Fruit fly (Drosophila melanogaster) whole organism, embryonic: ENCODE measurements around the gene CG7728.
A peak's percentile ranks its signal among the peaks of the same experiment; 100 is the strongest.

Source experiments
- Bdp1 ChIP-seq: fragments of 200-800 bp; sonication (Bioruptor generic); optimal IDR thresholded peaks from 3 replicates; lab custom pipeline; 2016; ENCODE audit warnings: missing biosample characterization, missing genetic modification characterization
- Bgb ChIP-seq: fragments of 200-800 bp; sonication (Bioruptor generic); IDR thresholded peaks from 2 replicates; pipeline ENCODE4 v1.3.6; 2022; ENCODE audit warnings: missing biosample characterization, missing genetic modification characterization; ENCODE audit not compliant: partially characterized antibody
- CG10209 ChIP-seq: fragments of 200-800 bp; sonication (Bioruptor generic); optimal IDR thresholded peaks from 3 replicates; lab custom pipeline; 2017; ENCODE audit warnings: missing biosample characterization, mild to moderate bottlenecking, missing genetic modification characterization, missing genetic modification reagents
- CG10431 ChIP-seq: fragments of 200-800 bp; sonication (Bioruptor generic); optimal IDR thresholded peaks from 3 replicates; lab custom pipeline; 2018; ENCODE audit warnings: missing biosample characterization, mild to moderate bottlenecking, missing genetic modification characterization
- CG13424 ChIP-seq: fragments of 200-800 bp; sonication (Bioruptor generic); optimal IDR thresholded peaks from 2 replicates; lab custom pipeline; 2019; ENCODE audit warnings: missing biosample characterization, mild to moderate bottlenecking, missing genetic modification characterization, moderate library complexity
- CG14710 ChIP-seq: fragments of 200-800 bp; sonication (Bioruptor generic); optimal IDR thresholded peaks from 3 replicates; lab custom pipeline; 2019; ENCODE audit warnings: missing biosample characterization, mild to moderate bottlenecking, missing genetic modification characterization, moderate library complexity
- CG15514 ChIP-seq: fragments of 200-800 bp; sonication (Bioruptor generic); optimal IDR thresholded peaks from 3 replicates; lab custom pipeline; 2017; ENCODE audit warnings: missing biosample characterization, missing genetic modification characterization, mild to moderate bottlenecking, moderate library complexity, missing genetic modification reagents
- CG17361 ChIP-seq: fragments of 200-800 bp; sonication (Bioruptor generic); IDR thresholded peaks from 3 replicates; pipeline ENCODE4 v1.3.6; 2022; ENCODE audit warnings: missing biosample characterization, missing genetic modification characterization
- CG18262 ChIP-seq: fragments of 200-800 bp; optimal IDR thresholded peaks from 3 replicates; lab custom pipeline; 2019; ENCODE audit warnings: missing biosample characterization, mild to moderate bottlenecking, missing genetic modification characterization, moderate library complexity
- CG18476 ChIP-seq: fragments of 200-800 bp; sonication (Bioruptor generic); optimal IDR thresholded peaks from 2 replicates; lab custom pipeline; 2016; ENCODE audit warnings: missing biosample characterization, mild to moderate bottlenecking, missing genetic modification characterization
- CG18619 ChIP-seq: fragments of 200-800 bp; sonication (Bioruptor generic); optimal IDR thresholded peaks from 3 replicates; lab custom pipeline; 2017; ENCODE audit warnings: missing biosample characterization, mild to moderate bottlenecking, missing genetic modification characterization
- CG2199 ChIP-seq: fragments of 200-800 bp; sonication (Bioruptor generic); IDR thresholded peaks from 3 replicates; pipeline ENCODE4 v1.3.6; 2022; ENCODE audit warnings: missing biosample characterization, missing genetic modification characterization
- CG31224 ChIP-seq: fragments of 200-800 bp; sonication (Bioruptor generic); IDR thresholded peaks from 2 replicates; pipeline ENCODE4 v1.3.6; 2022; ENCODE audit warnings: missing biosample characterization, missing genetic modification characterization
- CG3281 ChIP-seq: fragments of 200-800 bp; sonication (Bioruptor generic); optimal IDR thresholded peaks from 3 replicates; lab custom pipeline; 2017; ENCODE audit warnings: missing biosample characterization, mild to moderate bottlenecking, missing genetic modification characterization
- CG3838 ChIP-seq: fragments of 200-800 bp; sonication (Bioruptor generic); optimal IDR thresholded peaks from 3 replicates; lab custom pipeline; 2016; ENCODE audit warnings: missing biosample characterization, missing genetic modification characterization
- CG6175 ChIP-seq: fragments of 200-800 bp; sonication (Bioruptor generic); IDR thresholded peaks from 3 replicates; pipeline ENCODE4 v1.3.6; 2022; ENCODE audit warnings: missing biosample characterization, missing genetic modification characterization
- CG8281 ChIP-seq: fragments of 200-800 bp; sonication (Bioruptor generic); optimal IDR thresholded peaks from 2 replicates; lab custom pipeline; 2018; ENCODE audit warnings: missing biosample characterization, mild to moderate bottlenecking, missing genetic modification characterization, moderate library complexity
- CG8765 ChIP-seq: fragments of 200-800 bp; sonication (Bioruptor generic); IDR thresholded peaks from 2 replicates; pipeline ENCODE4 v1.3.6; 2022; ENCODE audit warnings: missing biosample characterization, missing genetic modification characterization
- CG8924 ChIP-seq: fragments of 200-800 bp; optimal IDR thresholded peaks from 3 replicates; lab custom pipeline; 2019; ENCODE audit warnings: missing biosample characterization, mild to moderate bottlenecking, missing genetic modification characterization, moderate library complexity
- Dek ChIP-seq: fragments of 200-800 bp; sonication (Bioruptor generic); optimal IDR thresholded peaks from 3 replicates; lab custom pipeline; 2019; ENCODE audit warnings: missing biosample characterization, mild to moderate bottlenecking, missing genetic modification characterization, moderate library complexity
- Jarid2 ChIP-seq: fragments of 200-800 bp; sonication (Bioruptor generic); optimal IDR thresholded peaks from 3 replicates; lab custom pipeline; 2017; ENCODE audit warnings: mild to moderate bottlenecking, missing biosample characterization, missing genetic modification reagents, missing genetic modification characterization
- Mrtf ChIP-seq: fragments of 200-800 bp; sonication (Bioruptor generic); IDR thresholded peaks from 3 replicates; pipeline ENCODE4 v1.3.6; 2022; ENCODE audit warnings: missing biosample characterization, missing genetic modification characterization
- Nf-YA ChIP-seq: fragments of 200-800 bp; sonication (Bioruptor generic); IDR thresholded peaks from 2 replicates; pipeline ENCODE4 v1.3.6; 2022; ENCODE audit warnings: missing biosample characterization, missing genetic modification characterization
- aop ChIP-seq: fragments of 200-800 bp; sonication (Bioruptor generic); IDR thresholded peaks from 2 replicates; pipeline ENCODE4 v1.3.6; 2022; ENCODE audit warnings: missing biosample characterization, missing genetic modification characterization
- ash1 ChIP-seq: fragments of 200-800 bp; sonication (Bioruptor generic); optimal IDR thresholded peaks from 2 replicates; lab custom pipeline; 2018; ENCODE audit warnings: missing biosample characterization, mild to moderate bottlenecking, missing genetic modification characterization
- bbx ChIP-seq: fragments of 200-800 bp; sonication (Bioruptor generic); IDR thresholded peaks from 2 replicates; pipeline ENCODE4 v1.3.6; 2022; ENCODE audit warnings: missing biosample characterization, missing genetic modification characterization; ENCODE audit not compliant: partially characterized antibody
- cad ChIP-seq: fragments of >200 bp; optimal IDR thresholded peaks from 2 replicates; lab custom pipeline; 2017; ENCODE audit warnings: missing biosample characterization, missing genetic modification characterization
- chif ChIP-seq, 2 experiments: fragments of 200-800 bp; sonication (Bioruptor generic); optimal IDR thresholded peaks; 3 replicates each; lab custom pipeline; 2016; ENCODE audit warnings: missing biosample characterization in 2 of 2, missing genetic modification characterization in 2 of 2
- chm ChIP-seq: fragments of 200-800 bp; sonication (Bioruptor generic); IDR thresholded peaks from 2 replicates; pipeline ENCODE4 v1.3.6; 2022; ENCODE audit warnings: missing biosample characterization, missing genetic modification characterization
- crc ChIP-seq: fragments of 200-800 bp; sonication (Bioruptor generic); optimal IDR thresholded peaks from 2 replicates; lab custom pipeline; 2016; ENCODE audit warnings: missing biosample characterization, missing genetic modification characterization
- dimm ChIP-seq: fragments of 200-800 bp; sonication (Bioruptor generic); IDR thresholded peaks from 2 replicates; pipeline ENCODE4 v1.3.6; 2022; ENCODE audit warnings: missing biosample characterization, missing genetic modification characterization
- dm ChIP-seq: fragments of 200-800 bp; sonication (Bioruptor generic); optimal IDR thresholded peaks from 3 replicates; lab custom pipeline; 2016; ENCODE audit warnings: missing biosample characterization, missing genetic modification characterization
- exex ChIP-seq: fragments of 200-800 bp; sonication (Bioruptor generic); optimal IDR thresholded peaks from 4 replicates; lab custom pipeline; 2018; ENCODE audit warnings: missing biosample characterization, mild to moderate bottlenecking, missing genetic modification characterization, moderate library complexity
- fd102C ChIP-seq: fragments of 200-800 bp; sonication (Bioruptor generic); optimal IDR thresholded peaks from 2 replicates; lab custom pipeline; 2018; ENCODE audit warnings: missing biosample characterization, mild to moderate bottlenecking, missing genetic modification characterization, moderate library complexity
- fd64A ChIP-seq: fragments of 200-800 bp; sonication (Bioruptor generic); optimal IDR thresholded peaks from 3 replicates; lab custom pipeline; 2018; ENCODE audit warnings: missing biosample characterization, mild to moderate bottlenecking, missing genetic modification characterization
- gsb-n ChIP-seq: fragments of 200-800 bp; sonication (Bioruptor generic); optimal IDR thresholded peaks from 3 replicates; lab custom pipeline; 2018; ENCODE audit warnings: missing biosample characterization, mild to moderate bottlenecking, missing genetic modification characterization
- ken ChIP-seq: fragments of 200-800 bp; sonication (Bioruptor generic); IDR thresholded peaks from 3 replicates; pipeline ENCODE4 v1.3.6; 2022; ENCODE audit warnings: missing biosample characterization, missing genetic modification characterization
- kni ChIP-seq: fragments of 200-800 bp; sonication (Bioruptor generic); optimal IDR thresholded peaks from 3 replicates; lab custom pipeline; 2017; ENCODE audit warnings: mild to moderate bottlenecking, missing biosample characterization, missing genetic modification reagents, missing genetic modification characterization
- lola ChIP-seq, 3 experiments: fragments of >200 bp in 2 of 3; fragments of 200-800 bp in 1 of 3; sonication (Bioruptor generic) in 1 of 3; optimal IDR thresholded peaks; 2 replicates each; lab custom pipeline; 2017 to 2019; ENCODE audit warnings: missing biosample characterization in 3 of 3, missing genetic modification characterization in 3 of 3, mild to moderate bottlenecking in 1 of 3, moderate library complexity in 1 of 3
- mirr ChIP-seq: fragments of 200-800 bp; sonication (Bioruptor generic); optimal IDR thresholded peaks from 3 replicates; lab custom pipeline; 2018; ENCODE audit warnings: missing biosample characterization, mild to moderate bottlenecking, missing genetic modification characterization
- nom ChIP-seq: fragments of 200-800 bp; sonication (Bioruptor generic); optimal IDR thresholded peaks from 2 replicates; lab custom pipeline; 2017; ENCODE audit warnings: missing biosample characterization, missing genetic modification characterization, mild to moderate bottlenecking, moderate library complexity, missing genetic modification reagents
- phol ChIP-seq: fragments of 200-800 bp; sonication (Bioruptor generic); optimal IDR thresholded peaks from 3 replicates; lab custom pipeline; 2018; ENCODE audit warnings: missing biosample characterization, mild to moderate bottlenecking, missing genetic modification characterization, moderate library complexity
- pum ChIP-seq: fragments of 200-800 bp; sonication (Bioruptor generic); optimal IDR thresholded peaks from 2 replicates; lab custom pipeline; 2016; ENCODE audit warnings: missing biosample characterization, missing genetic modification characterization
- ranshi ChIP-seq: fragments of 200-800 bp; sonication (Bioruptor generic); IDR thresholded peaks from 2 replicates; pipeline ENCODE4 v1.3.6; 2022; ENCODE audit warnings: missing biosample characterization, missing genetic modification characterization
- salm ChIP-seq: fragments of 200-800 bp; sonication (Bioruptor generic); optimal IDR thresholded peaks from 2 replicates; lab custom pipeline; 2018; ENCODE audit warnings: missing biosample characterization, mild to moderate bottlenecking, missing genetic modification characterization
- scrt ChIP-seq: fragments of 200-800 bp; sonication (Bioruptor generic); optimal IDR thresholded peaks from 2 replicates; lab custom pipeline; 2018; ENCODE audit warnings: missing biosample characterization, mild to moderate bottlenecking, missing genetic modification characterization, moderate library complexity
- stwl ChIP-seq: fragments of 200-800 bp; sonication (Bioruptor generic); optimal IDR thresholded peaks from 3 replicates; lab custom pipeline; 2018; ENCODE audit warnings: missing biosample characterization, mild to moderate bottlenecking, missing genetic modification characterization, moderate library complexity
- tio ChIP-seq: fragments of 200-800 bp; sonication (Bioruptor generic); optimal IDR thresholded peaks from 2 replicates; lab custom pipeline; 2017; ENCODE audit warnings: missing biosample characterization, missing genetic modification characterization, inconsistent platforms
- toy ChIP-seq: fragments of 200-800 bp; sonication (Bioruptor generic); IDR thresholded peaks from 2 replicates; pipeline ENCODE4 v1.3.6; 2022; ENCODE audit warnings: missing biosample characterization, missing genetic modification characterization
- twi ChIP-seq: fragments of 200-800 bp; optimal IDR thresholded peaks from 2 replicates; lab custom pipeline; 2019; ENCODE audit warnings: missing biosample characterization, mild to moderate bottlenecking, missing genetic modification characterization, moderate library complexity
- unpg ChIP-seq: fragments of 200-800 bp; sonication (Bioruptor generic); optimal IDR thresholded peaks from 3 replicates; lab custom pipeline; 2018; ENCODE audit warnings: missing biosample characterization, mild to moderate bottlenecking, missing genetic modification characterization, moderate library complexity

The CG7728 gene

DNA sequence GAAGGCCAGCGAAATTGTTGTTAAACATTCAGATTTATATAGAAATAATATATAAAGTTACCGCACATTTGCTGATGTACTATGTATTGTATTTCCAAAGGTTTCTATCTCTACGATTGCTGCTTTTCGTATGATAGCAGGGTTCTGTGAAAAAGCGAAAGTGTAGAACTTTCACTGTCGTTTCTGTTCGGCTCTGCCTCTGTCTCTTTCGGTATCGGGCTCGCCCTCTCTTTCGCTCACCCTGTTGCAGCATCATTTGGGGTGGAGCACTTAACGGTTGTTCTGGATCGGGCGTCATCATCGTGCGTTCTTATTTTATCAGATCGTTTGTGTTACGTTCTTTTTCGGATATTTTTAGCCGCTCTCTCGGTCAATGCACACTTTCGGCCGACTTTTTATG, 17.0 kb downstream of the CG7728 start (continued):
- peak in 1 of 3 experiments; percentile 40 for TF ChIP-seq lola (GFP tag; optimal IDR thresholded peaks at IDR 0.05; lab: Kevin White, UChicago)
- no peak for TF ChIP-seq Jarid2
- no peak for TF ChIP-seq toy (GFP tag; lab: Robert Waterston, UW)
- TF ChIP-seq gsb-n = peak; percentile 55
- TF ChIP-seq fd102C = no peak
- no peak for TF ChIP-seq aop
- TF ChIP-seq exex = no peak
- no peak for TF ChIP-seq Bdp1 (GFP tag; lab: Kevin White, UChicago)
- TF ChIP-seq CG18262 (tag; lab: Kevin White, UChicago) = peak; percentile 42
- no peak for TF ChIP-seq Nf-YA
- TF ChIP-seq dm (GFP tag; lab: Kevin White, UChicago) = no peak
- no peak for TF ChIP-seq CG13424
- no peak for TF ChIP-seq CG3838 (GFP tag; lab: Kevin White, UChicago)
- no peak for TF ChIP-seq phol (tag; lab: Kevin White, UChicago)
- no peak for TF ChIP-seq CG8765 (GFP tag; lab: Robert Waterston, UW)
- no peak for TF ChIP-seq chif (GFP tag; optimal IDR thresholded peaks at IDR 0.05; lab: Kevin White, UChicago)
- no peak for TF ChIP-seq CG6175 (GFP tag; lab: Robert Waterston, UW)
- TF ChIP-seq ken (GFP tag; lab: Robert Waterston, UW) = no peak
- no peak; the same call in 1 of the 2 replicates for TF ChIP-seq chm (GFP tag; lab: Robert Waterston, UW)
- TF ChIP-seq CG18476 (GFP tag; lab: Kevin White, UChicago) = no peak
- TF ChIP-seq pum = no peak
- TF ChIP-seq ranshi (GFP tag; lab: Robert Waterston, UW) = no peak
- TF ChIP-seq CG15514 (GFP tag; lab: Kevin White, UChicago) = no peak
- no peak for TF ChIP-seq crc (GFP tag; lab: Kevin White, UChicago)
- peak; percentile 69 for TF ChIP-seq CG10431 (GFP tag; lab: Kevin White, UChicago)
- no peak for TF ChIP-seq tio (GFP tag; lab: Kevin White, UChicago)
- peak; percentile 39 for TF ChIP-seq fd64A
- no peak for TF ChIP-seq Dek (tag; lab: Kevin White, UChicago)
- TF ChIP-seq CG18619 (GFP tag; lab: Kevin White, UChicago) = no peak
- TF ChIP-seq nom (GFP tag; lab: Kevin White, UChicago) = no peak
- no peak for TF ChIP-seq CG8281
- TF ChIP-seq Bgb (GFP tag; lab: Robert Waterston, UW) = no peak
- no peak for TF ChIP-seq cad (GFP tag; lab: Kevin White, UChicago)
- no peak for TF ChIP-seq kni (GFP tag; lab: Kevin White, UChicago)
- TF ChIP-seq salm (tag; lab: Kevin White, UChicago) = no peak
- TF ChIP-seq stwl (tag; lab: Kevin White, UChicago) = no peak
- no peak for TF ChIP-seq mirr
- TF ChIP-seq bbx = no peak
- no peak for TF ChIP-seq CG3281 (GFP tag; lab: Kevin White, UChicago)
- no peak for TF ChIP-seq CG10209 (GFP tag; lab: Kevin White, UChicago)
- no peak for TF ChIP-seq unpg
- TF ChIP-seq CG17361 (GFP tag; lab: Robert Waterston, UW) = peak; percentile 41; the same call in 1 of the 3 replicates
- no peak for TF ChIP-seq twi
- TF ChIP-seq ash1 (GFP tag; lab: Kevin White, UChicago) = no peak
- no peak for TF ChIP-seq dimm (GFP tag; lab: Robert Waterston, UW)
- TF ChIP-seq scrt (GFP tag; lab: Kevin White, UChicago) = no peak
- no peak for TF ChIP-seq CG8924 (tag; lab: Kevin White, UChicago)
- no peak for TF ChIP-seq Mrtf
- TF ChIP-seq CG31224 (GFP tag; lab: Robert Waterston, UW) = no peak
- TF ChIP-seq CG2199 (GFP tag; lab: Robert Waterston, UW) = 0 out of 3 replicates have a peak, but pooled peaks have one; percentile 32
- peak; percentile 51 for TF ChIP-seq CG14710 (tag; lab: Kevin White, UChicago)
